Worm (Caenorhabditis elegans) whole organism, young adult: ENCODE measurements around the gene F58B6.1.

Experiments
- B0035.1 ChIP-seq: sonication (generic microtip); optimal IDR thresholded peaks from 2 replicates; lab custom pipeline; 2016; ENCODE audit warnings: missing genetic modification characterization, mild to moderate bottlenecking, missing compliant biosample characterization, missing genotype, missing genetic modification reagents
- B0261.1 ChIP-seq: sonication (generic microtip); optimal IDR thresholded peaks from 2 replicates; lab custom pipeline; 2016; ENCODE audit warnings: mild to moderate bottlenecking, missing genetic modification characterization, moderate library complexity, missing compliant biosample characterization
- B0336.3 ChIP-seq: fragments of 200-800 bp; sonication (Bioruptor generic); IDR thresholded peaks from 2 replicates; pipeline ENCODE4 v1.3.6; 2022; ENCODE audit warnings: missing genetic modification characterization, missing compliant biosample characterization
- C06A6.2 ChIP-seq: fragments of 200-800 bp; sonication (Bioruptor generic); conservative IDR thresholded peaks from 2 replicates; pipeline ENCODE4 v1.3.6; 2022; ENCODE audit warnings: missing genetic modification characterization, missing compliant biosample characterization
- F10E7.11 ChIP-seq: sonication (generic microtip); optimal IDR thresholded peaks from 2 replicates; lab custom pipeline; 2017; ENCODE audit warnings: mild to moderate bottlenecking, missing genetic modification characterization, moderate library complexity, missing compliant biosample characterization
- F23B12.7 ChIP-seq: sonication (generic microtip); optimal IDR thresholded peaks from 2 replicates; lab custom pipeline; 2017; ENCODE audit warnings: missing genetic modification characterization, mild to moderate bottlenecking, missing compliant biosample characterization, antibody characterized with exemption, moderate library complexity; ENCODE audit not compliant: insufficient read depth
- F37B4.10 ChIP-seq: fragments of 200-800 bp; sonication (Bioruptor generic); IDR thresholded peaks from 2 replicates; pipeline ENCODE4 v1.3.6; 2022; ENCODE audit warnings: missing genetic modification characterization, missing compliant biosample characterization
- F49E8.2 ChIP-seq: sonication (generic microtip); optimal IDR thresholded peaks from 3 replicates; lab custom pipeline; 2017; ENCODE audit warnings: missing genetic modification characterization, mild to moderate bottlenecking, missing compliant biosample characterization, antibody characterized with exemption, moderate library complexity; ENCODE audit not compliant: insufficient read depth
- F52B5.7 ChIP-seq: sonication (generic microtip); optimal IDR thresholded peaks from 2 replicates; lab custom pipeline; 2016; ENCODE audit warnings: mild to moderate bottlenecking, missing genetic modification characterization, missing compliant biosample characterization
- F57A8.1 ChIP-seq: fragments of 200-800 bp; sonication (Bioruptor generic); optimal IDR thresholded peaks from 2 replicates; lab custom pipeline; 2018; ENCODE audit warnings: mild to moderate bottlenecking, missing genetic modification characterization, moderate library complexity, missing compliant biosample characterization
- F57C9.4 ChIP-seq: sonication (generic microtip); optimal IDR thresholded peaks from 2 replicates; lab custom pipeline; 2017; ENCODE audit warnings: mild to moderate bottlenecking, missing genetic modification characterization, missing compliant biosample characterization
- K11D2.4 ChIP-seq: fragments of 200-800 bp; sonication (Bioruptor generic); IDR thresholded peaks from 2 replicates; pipeline ENCODE4 v1.3.6; 2022; ENCODE audit warnings: missing genetic modification reagents, missing genetic modification characterization, missing compliant biosample characterization
- K12H6.12 ChIP-seq: fragments of 200-800 bp; sonication (Bioruptor generic); optimal IDR thresholded peaks from 2 replicates; lab custom pipeline; 2018; ENCODE audit warnings: mild to moderate bottlenecking, missing genetic modification characterization, missing compliant biosample characterization
- T07F8.4 ChIP-seq: sonication (generic microtip); optimal IDR thresholded peaks from 2 replicates; lab custom pipeline; 2016; ENCODE audit warnings: mild to moderate bottlenecking, missing genetic modification characterization, moderate library complexity, missing compliant biosample characterization
- Y79H2A.3 ChIP-seq: fragments of 200-800 bp; sonication (Bioruptor generic); conservative IDR thresholded peaks from 2 replicates; pipeline ENCODE4 v1.3.6; 2022; ENCODE audit warnings: missing genetic modification reagents, missing genetic modification characterization, missing compliant biosample characterization
- ZK185.1 ChIP-seq: sonication (generic microtip); optimal IDR thresholded peaks from 2 replicates; lab custom pipeline; 2016; ENCODE audit warnings: mild to moderate bottlenecking, missing genetic modification characterization, missing compliant biosample characterization; ENCODE audit not compliant: poor library complexity, severe bottlenecking
- aptf-2 ChIP-seq: fragments of 200-800 bp; sonication (Bioruptor generic); conservative IDR thresholded peaks from 2 replicates; pipeline ENCODE4 v1.3.6; 2022; ENCODE audit warnings: missing genetic modification reagents, missing genetic modification characterization, missing compliant biosample characterization
- atf-7 ChIP-seq: sonication (generic microtip); optimal IDR thresholded peaks from 2 replicates; lab custom pipeline; 2017; ENCODE audit warnings: mild to moderate bottlenecking, missing genetic modification characterization, missing compliant biosample characterization
- attf-3 ChIP-seq: fragments of 200-800 bp; sonication (Bioruptor generic); conservative IDR thresholded peaks from 2 replicates; pipeline ENCODE4 v1.3.6; 2022; ENCODE audit warnings: missing genetic modification reagents, missing genetic modification characterization, missing compliant biosample characterization
- cebp-1 ChIP-seq, 2 experiments: fragments of 200-800 bp in 1 of 2; sonication (Bioruptor generic) in 1 of 2; sonication (generic microtip) in 1 of 2; IDR thresholded peaks in 1 of 2; optimal IDR thresholded peaks in 1 of 2; 2 replicates each; pipeline versions ENCODE4 v1.3.6 to Lab custom; 2017 to 2022; ENCODE audit warnings: missing compliant biosample characterization in 2 of 2, missing genetic modification characterization in 2 of 2, mild to moderate bottlenecking in 1 of 2, missing genetic modification reagents in 1 of 2, moderate library complexity in 1 of 2
- ceh-100 ChIP-seq: fragments of 200-800 bp; sonication (Bioruptor generic); IDR thresholded peaks from 2 replicates; pipeline ENCODE4 v1.3.6; 2022; ENCODE audit warnings: missing genetic modification reagents, missing genetic modification characterization, missing compliant biosample characterization
- ceh-40 ChIP-seq: fragments of 200-800 bp; sonication (Bioruptor generic); IDR thresholded peaks from 2 replicates; pipeline ENCODE4 v1.3.6; 2022; ENCODE audit warnings: missing genetic modification characterization, missing compliant biosample characterization
- ceh-91 ChIP-seq: fragments of 200-800 bp; sonication (Bioruptor generic); IDR thresholded peaks from 2 replicates; pipeline ENCODE4 v1.3.6; 2022; ENCODE audit warnings: missing genetic modification reagents, missing genetic modification characterization, missing compliant biosample characterization
- die-1 ChIP-seq: sonication (generic microtip); optimal IDR thresholded peaks from 2 replicates; lab custom pipeline; 2016; ENCODE audit warnings: missing genotype, mild to moderate bottlenecking, missing genetic modification characterization, missing compliant biosample characterization
- ets-4 ChIP-seq: fragments of 200-800 bp; sonication (Bioruptor generic); optimal IDR thresholded peaks from 2 replicates; lab custom pipeline; 2018; ENCODE audit warnings: mild to moderate bottlenecking, missing genetic modification characterization, missing compliant biosample characterization
- gei-17 ChIP-seq: fragments of 200-800 bp; sonication (Bioruptor generic); optimal IDR thresholded peaks from 2 replicates; lab custom pipeline; 2018; ENCODE audit warnings: mild to moderate bottlenecking, missing genetic modification characterization, missing compliant biosample characterization
- hlh-12 ChIP-seq: sonication (generic microtip); optimal IDR thresholded peaks from 2 replicates; lab custom pipeline; 2016; ENCODE audit warnings: missing genetic modification characterization, missing compliant biosample characterization
- hmg-20 ChIP-seq: fragments of 200-800 bp; sonication (Bioruptor generic); IDR thresholded peaks from 2 replicates; pipeline ENCODE4 v1.3.6; 2022; ENCODE audit warnings: missing genetic modification reagents, missing genetic modification characterization, missing compliant biosample characterization
- hrde-1 ChIP-seq: sonication (generic microtip); optimal IDR thresholded peaks from 2 replicates; lab custom pipeline; 2016; ENCODE audit warnings: missing genetic modification characterization, mild to moderate bottlenecking, missing compliant biosample characterization, moderate library complexity, missing genotype, missing genetic modification reagents, borderline replicate concordance
- lin-40 ChIP-seq: sonication (generic microtip); optimal IDR thresholded peaks from 2 replicates; lab custom pipeline; 2016; ENCODE audit warnings: missing genetic modification characterization, mild to moderate bottlenecking, missing compliant biosample characterization, missing genotype, missing genetic modification reagents
- lir-1 ChIP-seq: fragments of 200-800 bp; sonication (Bioruptor generic); conservative IDR thresholded peaks from 2 replicates; pipeline ENCODE4 v1.3.6; 2022; ENCODE audit warnings: missing genetic modification reagents, missing genetic modification characterization, missing compliant biosample characterization
- lsl-1 ChIP-seq: fragments of 200-800 bp; sonication (Bioruptor generic); optimal IDR thresholded peaks from 2 replicates; lab custom pipeline; 2018; ENCODE audit warnings: mild to moderate bottlenecking, missing genetic modification characterization, moderate library complexity, missing compliant biosample characterization
- madf-3 ChIP-seq: fragments of 200-800 bp; sonication (Bioruptor generic); IDR thresholded peaks from 2 replicates; pipeline ENCODE4 v1.3.6; 2022; ENCODE audit warnings: missing genetic modification reagents, missing genetic modification characterization, missing compliant biosample characterization
- nfya-2 ChIP-seq: fragments of 200-800 bp; sonication (Bioruptor generic); IDR thresholded peaks from 2 replicates; pipeline ENCODE4 v1.3.6; 2022; ENCODE audit warnings: missing genetic modification reagents, missing genetic modification characterization, missing compliant biosample characterization
- nhr-179 ChIP-seq: sonication (generic microtip); optimal IDR thresholded peaks from 2 replicates; lab custom pipeline; 2016; ENCODE audit warnings: mild to moderate bottlenecking, missing genetic modification characterization, missing compliant biosample characterization
- rcor-1 ChIP-seq: fragments of 200-800 bp; sonication (Bioruptor generic); IDR thresholded peaks from 2 replicates; pipeline ENCODE4 v1.3.6; 2022; ENCODE audit warnings: missing genetic modification reagents, missing genetic modification characterization, missing compliant biosample characterization
- sdz-38 ChIP-seq: sonication (generic microtip); optimal IDR thresholded peaks from 2 replicates; lab custom pipeline; 2016; ENCODE audit warnings: missing genotype, missing genetic modification characterization, missing compliant biosample characterization
- snpc-1.1 ChIP-seq: sonication (generic microtip); optimal IDR thresholded peaks from 2 replicates; lab custom pipeline; 2017; ENCODE audit warnings: missing genetic modification characterization, mild to moderate bottlenecking, missing compliant biosample characterization, antibody characterized with exemption, moderate library complexity, missing genotype, missing genetic modification reagents; ENCODE audit not compliant: insufficient read depth
- snpc-3.4 ChIP-seq: sonication (generic microtip); optimal IDR thresholded peaks from 2 replicates; lab custom pipeline; 2017; ENCODE audit warnings: missing genetic modification characterization, mild to moderate bottlenecking, missing compliant biosample characterization, antibody characterized with exemption, moderate library complexity, missing genotype, missing genetic modification reagents
- snpc-4 ChIP-seq, 5 experiments: fragments of 150-350 bp in 1 of 5; sonication (generic microtip) in 4 of 5; optimal IDR thresholded peaks; 2 replicates each; lab custom pipeline; 2014 to 2018; ENCODE audit warnings: missing genetic modification characterization in 5 of 5, missing biosample characterization in 3 of 5, antibody characterized with exemption in 2 of 5, mild to moderate bottlenecking in 2 of 5, missing compliant biosample characterization in 2 of 5, missing genotype in 2 of 5, moderate library complexity in 2 of 5, missing genetic modification reagents in 1 of 5
- sptf-2 ChIP-seq: fragments of 200-800 bp; sonication (Bioruptor generic); optimal IDR thresholded peaks from 2 replicates; lab custom pipeline; 2018; ENCODE audit warnings: mild to moderate bottlenecking, missing genetic modification characterization, missing compliant biosample characterization
- unc-62 ChIP-seq: fragments of 150-350 bp; optimal IDR thresholded peaks from 2 replicates; lab custom pipeline; 2014; ENCODE audit warnings: missing biosample characterization, missing genetic modification reagents, missing genetic modification characterization
- zim-3 ChIP-seq: sonication (generic microtip); optimal IDR thresholded peaks from 2 replicates; lab custom pipeline; 2017; ENCODE audit warnings: mild to moderate bottlenecking, missing genetic modification characterization, moderate library complexity, missing compliant biosample characterization
- ztf-25 ChIP-seq: fragments of 200-800 bp; sonication (Bioruptor generic); IDR thresholded peaks from 2 replicates; pipeline ENCODE4 v1.3.6; 2022; ENCODE audit warnings: missing genetic modification reagents, missing genetic modification characterization, missing compliant biosample characterization

F58B6.1 gene

ce11 chrIII:1142798-1143197, 27.1 kb upstream of the F58B6.1 start, which contains the start of gene smr-1 (continued):
- TF ChIP-seq nhr-179 (tag; lab: Kevin White, UChicago): no peak
- peak; percentile 56; the same call in 1 of the 2 replicates for TF ChIP-seq lir-1
- 0 out of 2 replicates have a peak, but pooled peaks have one; percentile 19 for TF ChIP-seq C06A6.2 (GFP tag; lab: Robert Waterston, UW)
- TF ChIP-seq ceh-100 (GFP tag; lab: Robert Waterston, UW): peak; percentile 49; the same call in 1 of the 2 replicates
- TF ChIP-seq snpc-1.1: no peak
- peak; percentile 66 for TF ChIP-seq gei-17 (GFP tag; lab: Kevin White, UChicago)
- TF ChIP-seq B0035.1: peak; percentile 25
- no peak for TF ChIP-seq cebp-1 (GFP tag; IDR thresholded peaks at IDR 0.05; lab: Robert Waterston, UW)
- TF ChIP-seq cebp-1 (tag; optimal IDR thresholded peaks at IDR 0.05; lab: Kevin White, UChicago): peak; percentile 77
- TF ChIP-seq ceh-91 (GFP tag; lab: Robert Waterston, UW): no peak
- no peak for TF ChIP-seq ceh-40 (GFP tag; lab: Robert Waterston, UW)
- peak; percentile 49 for TF ChIP-seq F49E8.2
- 0 out of 2 replicates have a peak, but pooled peaks have one; percentile 35 for TF ChIP-seq F37B4.10
- TF ChIP-seq ztf-25 (GFP tag; lab: Robert Waterston, UW): no peak
- TF ChIP-seq B0336.3 (GFP tag; lab: Robert Waterston, UW): peak; percentile 85
- TF ChIP-seq lin-40 (tag; lab: Kevin White, UChicago): peak; percentile 88
- TF ChIP-seq madf-3 (GFP tag; lab: Robert Waterston, UW): peak; percentile 73; the same call in 1 of the 2 replicates
- no peak for TF ChIP-seq sdz-38 (tag; lab: Kevin White, UChicago)
- TF ChIP-seq F57C9.4 (tag; lab: Kevin White, UChicago): no peak
- TF ChIP-seq lsl-1 (GFP tag; lab: Kevin White, UChicago): peak; percentile 77
- peak; percentile 88 for TF ChIP-seq rcor-1 (GFP tag; lab: Robert Waterston, UW)
- no peak for TF ChIP-seq ets-4 (GFP tag; lab: Kevin White, UChicago)
- TF ChIP-seq T07F8.4: no peak
- TF ChIP-seq B0261.1: peak; percentile 2
- TF ChIP-seq F57A8.1 (GFP tag; lab: Kevin White, UChicago): no peak
- TF ChIP-seq snpc-4 (GFP tag; optimal IDR thresholded peaks at IDR 0.05; lab: Kevin White, UChicago): no peak
- TF ChIP-seq snpc-4 (tag; optimal IDR thresholded peaks at IDR 0.05; lab: Kevin White, UChicago): peak in 3 of 4 experiments; percentile 43 to 62 (median 47)
- peak; percentile 76 for TF ChIP-seq snpc-3.4 (tag; lab: Kevin White, UChicago)
- peak; percentile 12 for TF ChIP-seq hrde-1 (tag; lab: Kevin White, UChicago)
- no peak for TF ChIP-seq aptf-2 (GFP tag; lab: Robert Waterston, UW)
- TF ChIP-seq F10E7.11: no peak
- TF ChIP-seq attf-3: peak; percentile 43; the same call in 1 of the 2 replicates
- no peak for TF ChIP-seq Y79H2A.3
- TF ChIP-seq nfya-2 (GFP tag; lab: Robert Waterston, UW): no peak
- TF ChIP-seq sptf-2: no peak
- no peak for TF ChIP-seq unc-62
- TF ChIP-seq K11D2.4 (GFP tag; lab: Robert Waterston, UW): peak; percentile 85
- TF ChIP-seq zim-3 (tag; lab: Kevin White, UChicago): peak; percentile 26
- TF ChIP-seq K12H6.12 (tag; lab: Kevin White, UChicago): peak; percentile 8
- TF ChIP-seq hmg-20 (GFP tag; lab: Robert Waterston, UW): peak; percentile 71; the same call in 1 of the 2 replicates
- peak; percentile 42 for TF ChIP-seq F23B12.7 (tag; lab: Kevin White, UChicago)
- TF ChIP-seq atf-7 (tag; lab: Kevin White, UChicago): peak; percentile 30
- TF ChIP-seq hlh-12 (tag; lab: Kevin White, UChicago): no peak
- no peak for TF ChIP-seq F52B5.7 (tag; lab: Kevin White, UChicago)
- no peak for TF ChIP-seq ZK185.1 (tag; lab: Kevin White, UChicago)
- TF ChIP-seq die-1 (tag; lab: Kevin White, UChicago): no peak
- TF ChIP-seq, all 124 proteins: peak for 57
